Worm (Caenorhabditis elegans): Measurements from ENCODE around the gene cct-3.

DNA sequence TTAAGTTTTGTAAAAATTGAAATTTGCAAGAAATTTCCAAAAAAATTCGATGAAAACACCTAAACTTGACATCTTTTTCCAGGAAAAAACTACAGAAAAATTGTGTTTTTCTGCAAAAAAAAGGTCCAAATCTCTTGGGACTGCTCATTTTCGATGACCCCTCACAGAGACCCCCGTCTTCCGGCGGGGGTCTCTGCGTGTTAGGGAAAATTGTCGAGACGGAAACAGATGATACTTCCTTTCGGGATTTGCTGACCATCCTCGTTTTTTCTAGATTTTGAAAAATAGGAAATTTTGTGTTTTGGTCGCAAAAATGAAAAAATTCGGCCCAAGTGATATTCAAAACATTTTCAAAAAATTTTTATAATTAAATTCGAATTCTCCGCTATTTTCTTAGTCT lies 42.0 kb upstream of the cct-3 start:
- TF ChIP-seq ztf-11 (tag; optimal IDR thresholded peaks at IDR 0.05) (no peak), nhr-12 (tag; optimal IDR thresholded peaks at IDR 0.05) (no peak), unc-39 (tag; optimal IDR thresholded peaks at IDR 0.05) (no peak), nhr-2 (tag; optimal IDR thresholded peaks at IDR 0.05) (no peak), nhr-76 (tag; optimal IDR thresholded peaks at IDR 0.05) (no peak), pha-4 (tag; optimal IDR thresholded peaks at IDR 0.05) (no peak)

Data from whole organism, mixed stage, embryonic.